Fruit fly (Drosophila melanogaster): ENCODE data around the gene ND-ACP.

Gene ND-ACP

dm6 chr3L:1320230-1320930, 9.4 kb upstream of the ND-ACP start (continued):
- peak; percentile 60 for TF ChIP-seq topi (GFP tag; optimal IDR thresholded peaks at IDR 0.05)
- peak; percentile 43 for TF ChIP-seq Sox14 (GFP tag; optimal IDR thresholded peaks at IDR 0.05)
- TF ChIP-seq Hr4 (GFP tag; optimal IDR thresholded peaks at IDR 0.05) = peak; percentile 11
- TF ChIP-seq CG8319 (GFP tag; optimal IDR thresholded peaks at IDR 0.05) = no peak
- peak; percentile 31 for TF ChIP-seq Sox15 (GFP tag; optimal IDR thresholded peaks at IDR 0.05)
- no peak for TF ChIP-seq CG4318 (GFP tag; optimal IDR thresholded peaks at IDR 0.05)
- peak; percentile 23 for TF ChIP-seq CG15336 (GFP tag; IDR thresholded peaks at IDR 0.05)
- peak; percentile 13 for TF ChIP-seq dsx (GFP tag; optimal IDR thresholded peaks at IDR 0.05; ENCODE audit: poor library complexity, severe bottlenecking)
- no peak for TF ChIP-seq Lpt (GFP tag; optimal IDR thresholded peaks at IDR 0.05)
- peak; percentile 55 for TF ChIP-seq lz (GFP tag; optimal IDR thresholded peaks at IDR 0.05)
- peak; percentile 55 for TF ChIP-seq achi (GFP tag; optimal IDR thresholded peaks at IDR 0.05)
- TF ChIP-seq Ets96B (tag; optimal IDR thresholded peaks at IDR 0.05) = peak; percentile 60
- peak; percentile 35; the same call in 1 of the 3 replicates for TF ChIP-seq CG6163 (GFP tag; IDR thresholded peaks at IDR 0.05)
- TF ChIP-seq fkh (GFP tag; optimal IDR thresholded peaks at IDR 0.05) = no peak
- TF ChIP-seq CG6792 (GFP tag; optimal IDR thresholded peaks at IDR 0.05) = peak; percentile 53
- peak; percentile 16 for TF ChIP-seq CG6276 (GFP tag; optimal IDR thresholded peaks at IDR 0.05)
- TF ChIP-seq CG11902 (GFP tag; optimal IDR thresholded peaks at IDR 0.05) = peak; percentile 33
- TF ChIP-seq Ets21C (GFP tag; optimal IDR thresholded peaks at IDR 0.05) = peak; percentile 4
- no peak for TF ChIP-seq fd85E (GFP tag; optimal IDR thresholded peaks at IDR 0.05)
- TF ChIP-seq acj6 (GFP tag; optimal IDR thresholded peaks at IDR 0.05) = peak; percentile 51

dm6 chr3L:1320931-1321556, 8.7 kb upstream of the ND-ACP start:
- TF ChIP-seq CG1621 (tag; optimal IDR thresholded peaks at IDR 0.05) = no peak
- no peak for TF ChIP-seq CG32006 (GFP tag; optimal IDR thresholded peaks at IDR 0.05)
- no peak for TF ChIP-seq CG3032 (tag; optimal IDR thresholded peaks at IDR 0.05)
- TF ChIP-seq Sox102F (GFP tag; optimal IDR thresholded peaks at IDR 0.05) = peak; percentile 63
- no peak for TF ChIP-seq dac (GFP tag; optimal IDR thresholded peaks at IDR 0.05)
- TF ChIP-seq CG6808 (GFP tag; optimal IDR thresholded peaks at IDR 0.05) = no peak
- no peak for TF ChIP-seq lz (GFP tag; optimal IDR thresholded peaks at IDR 0.05)
- TF ChIP-seq eg (GFP tag; IDR thresholded peaks at IDR 0.05) = peak; percentile 51; the same call in 2 of the 3 replicates
- no peak for TF ChIP-seq fkh (GFP tag; optimal IDR thresholded peaks at IDR 0.05)
- no peak for TF ChIP-seq CG3919 (GFP tag; optimal IDR thresholded peaks at IDR 0.05)
- peak; percentile 21 for TF ChIP-seq Met (GFP tag; optimal IDR thresholded peaks at IDR 0.05)
- no peak for TF ChIP-seq Hr39 (GFP tag; optimal IDR thresholded peaks at IDR 0.05)
- TF ChIP-seq Gug (GFP tag; IDR thresholded peaks at IDR 0.05) = no peak
- peak; percentile 8 for TF ChIP-seq topi (GFP tag; optimal IDR thresholded peaks at IDR 0.05)
- no peak for TF ChIP-seq fd59A (GFP tag; optimal IDR thresholded peaks at IDR 0.05)
- TF ChIP-seq pdm3 (GFP tag; optimal IDR thresholded peaks at IDR 0.05) = no peak
- no peak for TF ChIP-seq CG6276 (GFP tag; optimal IDR thresholded peaks at IDR 0.05)
- TF ChIP-seq salr (GFP tag; optimal IDR thresholded peaks at IDR 0.05) = no peak
- TF ChIP-seq Sox15 (GFP tag; optimal IDR thresholded peaks at IDR 0.05) = no peak
- TF ChIP-seq Sox14 (GFP tag; optimal IDR thresholded peaks at IDR 0.05) = peak; percentile 27
- TF ChIP-seq fd85E (GFP tag; optimal IDR thresholded peaks at IDR 0.05) = no peak
- TF ChIP-seq esn (GFP tag; optimal IDR thresholded peaks at IDR 0.05) = peak; percentile 28
- no peak for TF ChIP-seq Eip93F (GFP tag; optimal IDR thresholded peaks at IDR 0.05)
- TF ChIP-seq Ets96B (tag; optimal IDR thresholded peaks at IDR 0.05) = no peak
- peak; percentile 9 for TF ChIP-seq Eip75B (GFP tag; optimal IDR thresholded peaks at IDR 0.05)
- TF ChIP-seq Lpt (GFP tag; optimal IDR thresholded peaks at IDR 0.05) = no peak
- no peak for TF ChIP-seq CG8319 (GFP tag; optimal IDR thresholded peaks at IDR 0.05)
- no peak for TF ChIP-seq OdsH (GFP tag; optimal IDR thresholded peaks at IDR 0.05)
- TF ChIP-seq dsx (GFP tag; optimal IDR thresholded peaks at IDR 0.05; ENCODE audit: poor library complexity, severe bottlenecking) = no peak
- TF ChIP-seq cyc (GFP tag; optimal IDR thresholded peaks at IDR 0.05) = no peak
- no peak for TF ChIP-seq CG10631 (GFP tag; optimal IDR thresholded peaks at IDR 0.05)
- no peak for TF ChIP-seq CG10669 (GFP tag; optimal IDR thresholded peaks at IDR 0.05)
- TF ChIP-seq Ets21C (GFP tag; optimal IDR thresholded peaks at IDR 0.05) = no peak
- peak; percentile 16 for TF ChIP-seq Eip78C (GFP tag)
- TF ChIP-seq net (GFP tag; optimal IDR thresholded peaks at IDR 0.05) = no peak
- no peak for TF ChIP-seq CG4318 (GFP tag; optimal IDR thresholded peaks at IDR 0.05)
- TF ChIP-seq CG34406 (GFP tag; optimal IDR thresholded peaks at IDR 0.05) = peak; percentile 2
- TF ChIP-seq ss (GFP tag; optimal IDR thresholded peaks at IDR 0.05) = peak in 1 of 2 experiments; percentile 39
- peak; percentile 82 for TF ChIP-seq svp (GFP tag)

Data from whole organism, prepupa.